Worm (Caenorhabditis elegans) whole organism, L4 larva: ENCODE measurements around the gene nspb-11.
A peak's percentile ranks its signal among the peaks of the same experiment; 100 is the strongest.

Source experiments
- F26F4.8 ChIP-seq: fragments of 200-800 bp; sonication (Bioruptor generic); conservative IDR thresholded peaks from 2 replicates; pipeline ENCODE4 v1.3.6; 2022; ENCODE audit warnings: missing genetic modification characterization, missing compliant biosample characterization
- ZK337.2 ChIP-seq: fragments of 200-800 bp; sonication (Bioruptor generic); IDR thresholded peaks from 2 replicates; pipeline ENCODE4 v1.3.6; 2022; ENCODE audit warnings: missing genetic modification reagents, missing genetic modification characterization, missing compliant biosample characterization
- ces-1 ChIP-seq: fragments of 150-350 bp; sonication (generic microtip); optimal IDR thresholded peaks from 4 replicates; lab custom pipeline; 2014; ENCODE audit warnings: missing biosample characterization, missing genetic modification reagents, missing genetic modification characterization
- mep-1 ChIP-seq: fragments of 150-350 bp; sonication (generic microtip); optimal IDR thresholded peaks from 3 replicates; lab custom pipeline; 2014; ENCODE audit warnings: missing biosample characterization, missing genetic modification characterization
- nhr-237 ChIP-seq: sonication (generic microtip); optimal IDR thresholded peaks from 2 replicates; lab custom pipeline; 2017; ENCODE audit warnings: missing biosample characterization, missing genetic modification characterization
- pha-4 ChIP-seq, 2 experiments: fragments of 150-350 bp in 1 of 2; fragments of 200-800 bp in 1 of 2; sonication (Bioruptor generic) in 1 of 2; IDR thresholded peaks in 1 of 2; optimal IDR thresholded peaks in 1 of 2; 2 replicates each; pipeline versions ENCODE4 v1.3.6 to Lab custom; 2014 to 2022; ENCODE audit warnings: missing genetic modification characterization in 2 of 2, missing genetic modification reagents in 2 of 2, missing biosample characterization in 1 of 2, missing compliant biosample characterization in 1 of 2
- zag-1 ChIP-seq: fragments of 150-350 bp; optimal IDR thresholded peaks from 2 replicates; lab custom pipeline; 2014; ENCODE audit warnings: missing biosample characterization, missing genetic modification characterization

ce11 chrII:12944587-12945126 is 37.5 kb downstream of the nspb-11 start:
- TF ChIP-seq nhr-237 (peak; percentile 31), pha-4 (GFP tag; IDR thresholded peaks at IDR 0.05; lab: Robert Waterston, UW) (peak; percentile 95), pha-4 (tag; optimal IDR thresholded peaks at IDR 0.05; lab: Kevin White, UChicago) (no peak), mep-1 (tag; lab: Kevin White, UChicago) (peak; percentile 97), F26F4.8 (GFP tag; lab: Robert Waterston, UW) (no peak), ces-1 (peak; percentile 4), ZK337.2 (peak; percentile 42), zag-1 (tag; lab: Kevin White, UChicago) (no peak)
